Worm (Caenorhabditis elegans) whole organism, early embryonic: ENCODE data around the gene idpp-8.

ENCODE experiments used
- aly-1 ChIP-seq: sonication (generic microtip); optimal IDR thresholded peaks from 2 replicates; lab custom pipeline; 2016; ENCODE audit warnings: missing genetic modification characterization, missing compliant biosample characterization
- ceh-13 ChIP-seq: fragments of 200-800 bp; sonication (Bioruptor generic); optimal IDR thresholded peaks from 2 replicates; lab custom pipeline; 2018; ENCODE audit warnings: mild to moderate bottlenecking, missing genetic modification characterization, missing compliant biosample characterization
- flt-1 ChIP-seq: fragments of 200-800 bp; sonication (Bioruptor generic); IDR thresholded peaks from 2 replicates; pipeline ENCODE4 v1.3.6; 2022; ENCODE audit warnings: missing genetic modification characterization, missing compliant biosample characterization
- hmbx-1 ChIP-seq: sonication (generic microtip); optimal IDR thresholded peaks from 2 replicates; lab custom pipeline; 2016; ENCODE audit warnings: mild to moderate bottlenecking, missing genetic modification characterization, missing compliant biosample characterization
- hnd-1 ChIP-seq: sonication (generic microtip); optimal IDR thresholded peaks from 2 replicates; lab custom pipeline; 2016; ENCODE audit warnings: missing genetic modification characterization, missing compliant biosample characterization
- pes-1 ChIP-seq: fragments of 200-800 bp; sonication (Bioruptor generic); IDR thresholded peaks from 2 replicates; pipeline ENCODE4 v1.3.6; 2022; ENCODE audit warnings: missing genetic modification reagents, missing genetic modification characterization, missing compliant biosample characterization
- scrt-1 ChIP-seq: fragments of 200-800 bp; sonication (Bioruptor generic); IDR thresholded peaks from 2 replicates; pipeline ENCODE4 v1.3.6; 2022; ENCODE audit warnings: missing genetic modification characterization, missing compliant biosample characterization
- tbx-11 ChIP-seq: fragments of 200-800 bp; sonication (Bioruptor generic); IDR thresholded peaks from 2 replicates; pipeline ENCODE4 v1.3.6; 2022; ENCODE audit warnings: missing genetic modification characterization, missing compliant biosample characterization
- tra-4 ChIP-seq: sonication (generic microtip); optimal IDR thresholded peaks from 2 replicates; lab custom pipeline; 2017; ENCODE audit warnings: missing genetic modification characterization, missing compliant biosample characterization

DNA sequence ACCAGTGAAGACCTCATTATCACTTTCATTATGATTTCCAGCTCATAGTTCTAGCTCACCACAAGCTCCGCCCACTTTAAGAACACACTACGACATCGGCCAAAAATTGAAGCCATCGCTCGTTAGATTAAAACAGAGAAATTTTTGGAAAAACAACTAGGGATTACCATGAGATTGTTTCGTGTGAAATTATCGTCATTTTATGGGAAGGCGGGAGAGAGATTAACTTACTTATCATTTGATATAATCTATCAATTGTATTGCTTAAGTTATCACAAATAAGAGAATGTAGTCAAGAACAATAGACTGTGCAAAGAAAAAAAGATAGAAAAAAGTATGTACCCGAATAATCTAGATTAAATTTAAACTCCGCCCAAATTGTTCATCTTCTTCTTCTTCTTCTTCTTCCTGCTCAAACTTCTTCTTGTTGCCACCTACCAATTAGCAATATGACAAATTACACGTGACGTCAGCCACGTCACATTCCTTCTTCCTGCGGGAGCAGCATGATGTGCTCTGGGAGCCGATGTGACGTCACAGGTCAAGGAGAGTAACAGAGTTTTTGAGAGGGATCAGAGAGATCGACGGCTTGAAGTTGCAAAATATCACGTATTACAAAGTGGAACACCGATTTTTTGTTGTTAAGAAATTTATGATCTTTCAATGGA, 15.1 kb upstream of the idpp-8 start, which contains the start of gene nep-26:
- TF ChIP-seq tbx-11 (GFP tag; lab: Robert Waterston, UW) = no peak
- no peak for TF ChIP-seq hmbx-1
- no peak for TF ChIP-seq scrt-1 (GFP tag; lab: Robert Waterston, UW)
- TF ChIP-seq aly-1 (tag; lab: Kevin White, UChicago) = no peak
- no peak for TF ChIP-seq pes-1
- TF ChIP-seq tra-4 (tag; lab: Kevin White, UChicago) = no peak
- no peak for TF ChIP-seq ceh-13 (GFP tag; lab: Kevin White, UChicago)
- no peak for TF ChIP-seq flt-1
- TF ChIP-seq hnd-1 (tag; lab: Kevin White, UChicago) = no peak
